Worm (Caenorhabditis elegans) whole organism, L1 larva: ENCODE results near the gene Y53F4B.7.
A peak's percentile ranks its signal among the peaks of the same experiment; 100 is the strongest.

Experiments used
- C04F5.9 ChIP-seq: sonication (generic microtip); optimal IDR thresholded peaks from 2 replicates; lab custom pipeline; 2016; ENCODE audit warnings: missing genetic modification characterization, missing compliant biosample characterization
- Y116A8C.19 ChIP-seq: sonication (generic microtip); optimal IDR thresholded peaks from 2 replicates; lab custom pipeline; 2016; ENCODE audit warnings: missing compliant biosample characterization, missing genetic modification characterization, borderline replicate concordance
- blmp-1 ChIP-seq: fragments of 150-350 bp; optimal IDR thresholded peaks from 2 replicates; lab custom pipeline; 2014; ENCODE audit warnings: missing biosample characterization, missing genetic modification characterization
- ceh-63 ChIP-seq: fragments of 200-800 bp; sonication (Bioruptor generic); optimal IDR thresholded peaks from 2 replicates; lab custom pipeline; 2018; ENCODE audit warnings: mild to moderate bottlenecking, missing genetic modification characterization, missing compliant biosample characterization
- ceh-8 ChIP-seq: fragments of 200-800 bp; sonication (Bioruptor generic); optimal IDR thresholded peaks from 2 replicates; lab custom pipeline; 2018; ENCODE audit warnings: mild to moderate bottlenecking, missing genetic modification characterization, moderate library complexity, missing compliant biosample characterization
- ceh-82 ChIP-seq, 3 experiments: fragments of 150-350 bp in 1 of 3; sonication (generic microtip) in 2 of 3; optimal IDR thresholded peaks; 2 replicates each; lab custom pipeline; 2014 to 2017; ENCODE audit warnings: missing biosample characterization in 3 of 3, missing genetic modification characterization in 3 of 3
- ces-1 ChIP-seq: fragments of 150-350 bp; optimal IDR thresholded peaks from 2 replicates; lab custom pipeline; 2014; ENCODE audit warnings: missing biosample characterization, missing genetic modification reagents, missing genetic modification characterization
- efl-1 ChIP-seq, 4 experiments: fragments of 150-350 bp; optimal IDR thresholded peaks in 3 of 4; peaks in 1 of 4; 1 replicate in 1 of 4; 2 replicates in 3 of 4; lab custom pipeline; 2014; ENCODE audit warnings: missing biosample characterization in 2 of 4, missing genetic modification characterization in 2 of 4, missing genetic modification reagents in 2 of 4
- elt-2 ChIP-seq: sonication (generic microtip); optimal IDR thresholded peaks from 2 replicates; lab custom pipeline; 2016; ENCODE audit warnings: missing genetic modification characterization, mild to moderate bottlenecking, inconsistent platforms, missing compliant biosample characterization, missing genetic modification reagents
- elt-3 ChIP-seq, 6 experiments: fragments of 150-350 bp in 1 of 6; sonication (generic microtip); optimal IDR thresholded peaks; 2 replicates each; lab custom pipeline; 2017 to 2018; ENCODE audit warnings: missing biosample characterization in 6 of 6, missing genetic modification characterization in 6 of 6, inconsistent platforms in 1 of 6
- fkh-10 ChIP-seq: sonication (generic microtip); optimal IDR thresholded peaks from 2 replicates; lab custom pipeline; 2017; ENCODE audit warnings: missing biosample characterization, missing genetic modification reagents, missing genetic modification characterization
- hlh-4 ChIP-seq: sonication (generic microtip); optimal IDR thresholded peaks from 2 replicates; lab custom pipeline; 2016; ENCODE audit warnings: mild to moderate bottlenecking, missing genetic modification characterization, missing compliant biosample characterization
- irx-1 ChIP-seq: sonication (generic microtip); optimal IDR thresholded peaks from 2 replicates; lab custom pipeline; 2016; ENCODE audit warnings: missing genetic modification characterization, missing compliant biosample characterization
- isw-1 ChIP-seq: fragments of 200-800 bp; sonication (Bioruptor generic); IDR thresholded peaks from 2 replicates; pipeline ENCODE4 v1.3.6; 2022; ENCODE audit warnings: missing genetic modification characterization, missing compliant biosample characterization
- lin-14 ChIP-seq: fragments of 200-800 bp; sonication (Bioruptor generic); optimal IDR thresholded peaks from 2 replicates; lab custom pipeline; 2018; ENCODE audit warnings: mild to moderate bottlenecking, missing genetic modification characterization, moderate library complexity, missing compliant biosample characterization
- lin-15B ChIP-seq: fragments of 150-350 bp; sonication (generic microtip); optimal IDR thresholded peaks from 3 replicates; lab custom pipeline; 2014; ENCODE audit warnings: missing biosample characterization, missing genetic modification characterization
- lin-39 ChIP-seq: fragments of 150-350 bp; optimal IDR thresholded peaks from 2 replicates; lab custom pipeline; 2014; ENCODE audit warnings: missing biosample characterization, missing genetic modification reagents, missing genetic modification characterization
- lir-3 ChIP-seq: sonication (generic microtip); optimal IDR thresholded peaks from 2 replicates; lab custom pipeline; 2016; ENCODE audit warnings: mild to moderate bottlenecking, missing genetic modification characterization, moderate library complexity, missing compliant biosample characterization; ENCODE audit not compliant: poor library complexity
- mdl-1 ChIP-seq, 2 experiments: fragments of 150-350 bp; optimal IDR thresholded peaks; 2 replicates each; lab custom pipeline; 2014 to 2017; ENCODE audit warnings: missing biosample characterization in 2 of 2, missing genetic modification characterization in 2 of 2, inconsistent platforms in 1 of 2
- mef-2 ChIP-seq: fragments of 150-350 bp; optimal IDR thresholded peaks from 2 replicates; lab custom pipeline; 2014; ENCODE audit warnings: missing biosample characterization, missing genetic modification characterization
- mep-1 ChIP-seq: fragments of 150-350 bp; optimal IDR thresholded peaks from 2 replicates; lab custom pipeline; 2014; ENCODE audit warnings: missing biosample characterization, missing genetic modification characterization
- nhr-11 ChIP-seq: fragments of 150-350 bp; optimal IDR thresholded peaks from 2 replicates; lab custom pipeline; 2014; ENCODE audit warnings: missing biosample characterization, missing genetic modification characterization
- nhr-47 ChIP-seq: sonication (generic microtip); optimal IDR thresholded peaks from 2 replicates; lab custom pipeline; 2016; ENCODE audit warnings: mild to moderate bottlenecking, missing genetic modification characterization, moderate library complexity, missing compliant biosample characterization
- nhr-84 ChIP-seq: sonication (generic microtip); optimal IDR thresholded peaks from 2 replicates; lab custom pipeline; 2017; ENCODE audit warnings: missing biosample characterization, missing genetic modification characterization
- nhr-85 ChIP-seq: sonication (generic microtip); peaks from one replicate; lab custom pipeline; 2016; ENCODE audit warnings: missing genetic modification characterization, inconsistent platforms, missing compliant biosample characterization
- nhr-90 ChIP-seq: sonication (generic microtip); optimal IDR thresholded peaks from 2 replicates; lab custom pipeline; 2016; ENCODE audit warnings: mild to moderate bottlenecking, missing genetic modification characterization, missing compliant biosample characterization; ENCODE audit not compliant: poor library complexity
- pax-3 ChIP-seq: fragments of 200-800 bp; sonication (Bioruptor generic); optimal IDR thresholded peaks from 2 replicates; lab custom pipeline; 2018; ENCODE audit warnings: mild to moderate bottlenecking, missing genetic modification characterization, moderate library complexity, missing compliant biosample characterization
- sptf-1 ChIP-seq: fragments of 150-350 bp; optimal IDR thresholded peaks from 2 replicates; lab custom pipeline; 2014; ENCODE audit warnings: missing biosample characterization, missing genetic modification characterization
- swsn-7 ChIP-seq: sonication (generic microtip); optimal IDR thresholded peaks from 2 replicates; lab custom pipeline; 2016; ENCODE audit warnings: missing genetic modification characterization, missing compliant biosample characterization
- tbx-2 ChIP-seq: sonication (generic microtip); optimal IDR thresholded peaks from 2 replicates; lab custom pipeline; 2016; ENCODE audit warnings: missing genetic modification characterization, missing compliant biosample characterization
- tlp-1 ChIP-seq: fragments of 150-350 bp; optimal IDR thresholded peaks from 2 replicates; lab custom pipeline; 2014; ENCODE audit warnings: missing biosample characterization, missing genetic modification characterization
- unc-130 ChIP-seq: fragments of 150-350 bp; optimal IDR thresholded peaks from 2 replicates; lab custom pipeline; 2017; ENCODE audit warnings: missing biosample characterization, missing genetic modification characterization, inconsistent platforms
- unc-30 ChIP-seq: sonication (generic microtip); optimal IDR thresholded peaks from 2 replicates; lab custom pipeline; 2017; ENCODE audit warnings: missing biosample characterization, missing genetic modification characterization
- unc-98 ChIP-seq: fragments of 200-800 bp; sonication (Bioruptor generic); IDR thresholded peaks from 2 replicates; pipeline ENCODE4 v1.3.6; 2022; ENCODE audit warnings: missing genetic modification characterization, missing compliant biosample characterization
- zag-1 ChIP-seq: fragments of 150-350 bp; optimal IDR thresholded peaks from 2 replicates; lab custom pipeline; 2014; ENCODE audit warnings: missing biosample characterization, missing genetic modification characterization
- ztf-4 ChIP-seq: fragments of 150-350 bp; optimal IDR thresholded peaks from 2 replicates; lab custom pipeline; 2014; ENCODE audit warnings: missing biosample characterization, missing genetic modification characterization

Y53F4B.7 gene

ce11 chrII:15010366-15011235, 17.9 kb downstream of the Y53F4B.7 start, which contains the start of the genes Y53F4B.9 and Y53F4B.11 (continued):
- TF ChIP-seq unc-130 (peak; percentile 65), sptf-1 (no peak), fkh-10 (GFP tag; lab: Kevin White, UChicago) (peak; percentile 60), lin-15B (tag; lab: Kevin White, UChicago) (peak; percentile 85), nhr-11 (peak; percentile 16), pax-3 (tag; lab: Kevin White, UChicago) (peak; percentile 63), mef-2 (tag; lab: Kevin White, UChicago) (no peak), tlp-1 (tag; lab: Kevin White, UChicago) (no peak), efl-1 (optimal IDR thresholded peaks at IDR 0.05; lab: Kevin White, UChicago) (peak; percentile 99 to 100), efl-1 (GFP tag; optimal IDR thresholded peaks at IDR 0.05 in 1 of 2; lab: Kevin White, UChicago) (peak; percentile 100), ceh-82 (tag; optimal IDR thresholded peaks at IDR 0.05; lab: Kevin White, UChicago) (peak; percentile 70 to 95 (median 70)), mep-1 (peak; percentile 71), ces-1 (GFP tag; lab: Kevin White, UChicago) (no peak), isw-1 (GFP tag; lab: Robert Waterston, UW) (peak; percentile 81), lin-39 (tag; lab: Kevin White, UChicago) (peak; percentile 25), zag-1 (tag; lab: Kevin White, UChicago) (no peak), irx-1 (tag; lab: Kevin White, UChicago) (peak; percentile 58), swsn-7 (peak; percentile 67), lir-3 (tag; lab: Kevin White, UChicago) (no peak), ceh-63 (peak; percentile 42), elt-3 (tag; optimal IDR thresholded peaks at IDR 0.05; lab: Kevin White, UChicago) (peak in 3 of 6 experiments; percentile 10 to 69 (median 53)), nhr-84 (tag; lab: Kevin White, UChicago) (no peak), nhr-85 (tag; lab: Kevin White, UChicago) (peak; percentile 39)

- TF ChIP-seq efl-1 (optimal IDR thresholded peaks at IDR 0.05; lab: Kevin White, UChicago) (no peak), efl-1 (GFP tag; optimal IDR thresholded peaks at IDR 0.05 in 1 of 2; lab: Kevin White, UChicago) (no peak), ceh-63 (no peak), lin-14 (GFP tag; lab: Kevin White, UChicago) (peak; percentile 46), unc-30 (tag; lab: Kevin White, UChicago) (no peak), C04F5.9 (no peak), ztf-4 (no peak), Y116A8C.19 (no peak), hlh-4 (tag; lab: Kevin White, UChicago) (no peak), ceh-8 (GFP tag; lab: Kevin White, UChicago) (no peak), lin-39 (tag; lab: Kevin White, UChicago) (no peak), tbx-2 (tag; lab: Kevin White, UChicago) (no peak), elt-2 (tag; lab: Kevin White, UChicago) (no peak), fkh-10 (GFP tag; lab: Kevin White, UChicago) (peak; percentile 74), nhr-90 (tag; lab: Kevin White, UChicago) (no peak), pax-3 (tag; lab: Kevin White, UChicago) (no peak), unc-98 (GFP tag; lab: Robert Waterston, UW) (no peak), blmp-1 (no peak), nhr-47 (tag; lab: Kevin White, UChicago) (no peak)
Measured at ce11 chrII:15014380-15014779, 21.7 kb downstream of the Y53F4B.7 start, which contains the start of gene Y53F4B.51. Y53F4B.51 (minus strand) TSS chrII:15014442.

- TF ChIP-seq mdl-1 (tag; optimal IDR thresholded peaks at IDR 0.05; lab: Kevin White, UChicago): no peak
- TF ChIP-seq lin-14 (GFP tag; lab: Kevin White, UChicago): peak; percentile 35
- TF ChIP-seq efl-1 (optimal IDR thresholded peaks at IDR 0.05; lab: Kevin White, UChicago): no peak
- peak in 1 of 2 experiments; percentile 53 for TF ChIP-seq efl-1 (GFP tag; optimal IDR thresholded peaks at IDR 0.05 in 1 of 2; lab: Kevin White, UChicago)
Measured at ce11 chrII:15015669-15016068, 23.0 kb downstream of the Y53F4B.7 start.
